Fruit fly (Drosophila melanogaster) whole organism, embryonic: ENCODE measurements around the gene tw.
A peak's percentile ranks its signal among the peaks of the same experiment; 100 is the strongest.

Experiments
- Bdp1 ChIP-seq: fragments of 200-800 bp; sonication (Bioruptor generic); optimal IDR thresholded peaks from 3 replicates; lab custom pipeline; 2016; ENCODE audit warnings: missing biosample characterization, missing genetic modification characterization
- Bgb ChIP-seq: fragments of 200-800 bp; sonication (Bioruptor generic); IDR thresholded peaks from 2 replicates; pipeline ENCODE4 v1.3.6; 2022; ENCODE audit warnings: missing biosample characterization, missing genetic modification characterization; ENCODE audit not compliant: partially characterized antibody
- BtbVII ChIP-seq: fragments of 200-800 bp; sonication (Bioruptor generic); optimal IDR thresholded peaks from 3 replicates; lab custom pipeline; 2017; ENCODE audit warnings: missing biosample characterization, mild to moderate bottlenecking, missing genetic modification characterization
- CG10147 ChIP-seq: fragments of 200-800 bp; sonication (Bioruptor generic); optimal IDR thresholded peaks from 2 replicates; lab custom pipeline; 2019; ENCODE audit warnings: missing biosample characterization, mild to moderate bottlenecking, missing genetic modification characterization, moderate library complexity
- CG10267 ChIP-seq: fragments of 200-800 bp; sonication (Bioruptor generic); optimal IDR thresholded peaks from 2 replicates; lab custom pipeline; 2018; ENCODE audit warnings: missing biosample characterization, mild to moderate bottlenecking, missing genetic modification characterization, moderate library complexity
- CG10366 ChIP-seq: fragments of 200-800 bp; sonication (Bioruptor generic); IDR thresholded peaks from 2 replicates; pipeline ENCODE4 v1.3.6; 2022; ENCODE audit warnings: missing biosample characterization, missing genetic modification characterization
- CG10654 ChIP-seq: fragments of 200-800 bp; sonication (Bioruptor generic); optimal IDR thresholded peaks from 2 replicates; lab custom pipeline; 2016; ENCODE audit warnings: missing biosample characterization, missing genetic modification characterization
- CG10979 ChIP-seq: fragments of 200-800 bp; sonication (Bioruptor generic); optimal IDR thresholded peaks from 2 replicates; lab custom pipeline; 2018; ENCODE audit warnings: missing biosample characterization, mild to moderate bottlenecking, missing genetic modification characterization, moderate library complexity
- CG11504 ChIP-seq: fragments of 200-800 bp; sonication (Bioruptor generic); optimal IDR thresholded peaks from 3 replicates; lab custom pipeline; 2019; ENCODE audit warnings: missing biosample characterization, mild to moderate bottlenecking, missing genetic modification characterization, moderate library complexity
- CG11560 ChIP-seq: fragments of 200-800 bp; sonication (Bioruptor generic); IDR thresholded peaks from 3 replicates; pipeline ENCODE4 v1.3.6; 2022; ENCODE audit warnings: missing biosample characterization, missing genetic modification characterization
- CG1233 ChIP-seq: fragments of 200-800 bp; sonication (Bioruptor generic); optimal IDR thresholded peaks from 4 replicates; lab custom pipeline; 2018; ENCODE audit warnings: missing biosample characterization, mild to moderate bottlenecking, missing genetic modification characterization
- CG13296 ChIP-seq: fragments of 200-800 bp; sonication (Bioruptor generic); optimal IDR thresholded peaks from 3 replicates; lab custom pipeline; 2018; ENCODE audit warnings: missing biosample characterization, mild to moderate bottlenecking, missing genetic modification characterization
- CG13894 ChIP-seq: fragments of 200-800 bp; sonication (Bioruptor generic); optimal IDR thresholded peaks from 3 replicates; lab custom pipeline; 2018; ENCODE audit warnings: missing biosample characterization, mild to moderate bottlenecking, missing genetic modification characterization, moderate library complexity
- CG14014 ChIP-seq: fragments of 200-800 bp; sonication (Bioruptor generic); IDR thresholded peaks from 2 replicates; pipeline ENCODE4 v1.3.6; 2022; ENCODE audit warnings: missing biosample characterization, missing genetic modification characterization
- CG1603 ChIP-seq: fragments of 200-800 bp; sonication (Bioruptor generic); optimal IDR thresholded peaks from 2 replicates; lab custom pipeline; 2019; ENCODE audit warnings: missing biosample characterization, mild to moderate bottlenecking, missing genetic modification characterization, moderate library complexity
- CG16815 ChIP-seq: fragments of 200-800 bp; sonication (Bioruptor generic); optimal IDR thresholded peaks from 3 replicates; lab custom pipeline; 2017; ENCODE audit warnings: missing biosample characterization, mild to moderate bottlenecking, missing genetic modification characterization
- CG2199 ChIP-seq: fragments of 200-800 bp; sonication (Bioruptor generic); IDR thresholded peaks from 3 replicates; pipeline ENCODE4 v1.3.6; 2022; ENCODE audit warnings: missing biosample characterization, missing genetic modification characterization
- CG30020 ChIP-seq: fragments of 200-800 bp; optimal IDR thresholded peaks from 2 replicates; lab custom pipeline; 2019; ENCODE audit warnings: missing biosample characterization, mild to moderate bottlenecking, missing genetic modification characterization, moderate library complexity
- CG3407 ChIP-seq: fragments of 200-800 bp; sonication (Bioruptor generic); optimal IDR thresholded peaks from 2 replicates; lab custom pipeline; 2018; ENCODE audit warnings: missing biosample characterization, mild to moderate bottlenecking, missing genetic modification characterization
- CG4404 ChIP-seq: fragments of 200-800 bp; sonication (Bioruptor generic); IDR thresholded peaks from 2 replicates; pipeline ENCODE4 v1.3.6; 2022; ENCODE audit warnings: missing biosample characterization, missing genetic modification characterization
- CG5953 ChIP-seq: fragments of 200-800 bp; sonication (Bioruptor generic); IDR thresholded peaks from 2 replicates; pipeline ENCODE4 v1.3.6; 2022; ENCODE audit warnings: missing biosample characterization, missing genetic modification characterization
- CG6254 ChIP-seq: fragments of 200-800 bp; sonication (Bioruptor generic); optimal IDR thresholded peaks from 3 replicates; lab custom pipeline; 2017; ENCODE audit warnings: mild to moderate bottlenecking, missing biosample characterization, missing genetic modification reagents, missing genetic modification characterization
- CG6654 ChIP-seq: fragments of 200-800 bp; sonication (Bioruptor generic); optimal IDR thresholded peaks from 2 replicates; lab custom pipeline; 2017; ENCODE audit warnings: missing biosample characterization, mild to moderate bottlenecking, missing genetic modification characterization
- CG7357 ChIP-seq: fragments of 200-800 bp; sonication (Bioruptor generic); IDR thresholded peaks from 3 replicates; pipeline ENCODE4 v1.3.6; 2022; ENCODE audit warnings: missing biosample characterization, missing genetic modification characterization
- CG7786 ChIP-seq: fragments of 200-800 bp; sonication (Bioruptor generic); optimal IDR thresholded peaks from 2 replicates; lab custom pipeline; 2016; ENCODE audit warnings: missing biosample characterization, missing genetic modification characterization
- CG8924 ChIP-seq: fragments of 200-800 bp; optimal IDR thresholded peaks from 3 replicates; lab custom pipeline; 2019; ENCODE audit warnings: missing biosample characterization, mild to moderate bottlenecking, missing genetic modification characterization, moderate library complexity
- Camta ChIP-seq: fragments of 200-800 bp; sonication (Bioruptor generic); optimal IDR thresholded peaks from 2 replicates; lab custom pipeline; 2016; ENCODE audit warnings: missing biosample characterization, missing genetic modification characterization
- CoRest ChIP-seq: fragments of 200-800 bp; sonication (Bioruptor generic); optimal IDR thresholded peaks from 3 replicates; lab custom pipeline; 2018; ENCODE audit warnings: missing biosample characterization, mild to moderate bottlenecking, missing genetic modification characterization, moderate library complexity
- Dip3 ChIP-seq: fragments of 200-800 bp; sonication (Bioruptor generic); optimal IDR thresholded peaks from 3 replicates; lab custom pipeline; 2016; ENCODE audit warnings: missing biosample characterization, missing genetic modification characterization
- GATAe ChIP-seq: fragments of 200-800 bp; sonication (Bioruptor generic); conservative IDR thresholded peaks from 2 replicates; pipeline ENCODE4 v1.3.6; 2022; ENCODE audit warnings: missing biosample characterization, missing genetic modification characterization
- HmgZ ChIP-seq: fragments of 200-800 bp; sonication (Bioruptor generic); optimal IDR thresholded peaks from 2 replicates; lab custom pipeline; 2018; ENCODE audit warnings: missing biosample characterization, mild to moderate bottlenecking, missing genetic modification characterization
- Hsf ChIP-seq: fragments of 200-800 bp; sonication (Bioruptor generic); optimal IDR thresholded peaks from 3 replicates; lab custom pipeline; 2016; ENCODE audit warnings: missing biosample characterization, missing genetic modification characterization
- NK7.1 ChIP-seq: fragments of 200-800 bp; sonication (Bioruptor generic); optimal IDR thresholded peaks from 3 replicates; lab custom pipeline; 2016; ENCODE audit warnings: missing biosample characterization, missing genetic modification characterization
- Pdp1 ChIP-seq, 2 experiments: fragments of 200-800 bp; sonication (Bioruptor generic); optimal IDR thresholded peaks; 3 replicates each; lab custom pipeline; 2016; ENCODE audit warnings: missing biosample characterization in 2 of 2, missing genetic modification characterization in 2 of 2, mild to moderate bottlenecking in 1 of 2, moderate library complexity in 1 of 2
- TFAM ChIP-seq: fragments of 200-800 bp; sonication (Bioruptor generic); optimal IDR thresholded peaks from 2 replicates; lab custom pipeline; 2017; ENCODE audit warnings: missing biosample characterization, missing genetic modification characterization, inconsistent platforms
- Xbp1 ChIP-seq: fragments of 200-800 bp; sonication (Bioruptor generic); optimal IDR thresholded peaks from 3 replicates; lab custom pipeline; 2016; ENCODE audit warnings: missing biosample characterization, mild to moderate bottlenecking, missing genetic modification characterization
- aop ChIP-seq: fragments of 200-800 bp; sonication (Bioruptor generic); IDR thresholded peaks from 2 replicates; pipeline ENCODE4 v1.3.6; 2022; ENCODE audit warnings: missing biosample characterization, missing genetic modification characterization
- cas ChIP-seq: fragments of 200-800 bp; sonication (Bioruptor generic); IDR thresholded peaks from 2 replicates; pipeline ENCODE4 v1.3.6; 2022; ENCODE audit warnings: missing biosample characterization, missing genetic modification characterization
- dan ChIP-seq: fragments of 200-800 bp; sonication (Bioruptor generic); IDR thresholded peaks from 2 replicates; pipeline ENCODE4 v1.3.6; 2022; ENCODE audit warnings: missing biosample characterization, missing genetic modification characterization
- ems ChIP-seq: fragments of 200-800 bp; sonication (Bioruptor generic); optimal IDR thresholded peaks from 3 replicates; lab custom pipeline; 2016; ENCODE audit warnings: missing biosample characterization, missing genetic modification characterization
- en ChIP-seq: fragments of 200-800 bp; sonication (Bioruptor generic); optimal IDR thresholded peaks from 2 replicates; lab custom pipeline; 2016; ENCODE audit warnings: missing biosample characterization, missing genetic modification characterization
- esg ChIP-seq: fragments of 200-800 bp; sonication (Bioruptor generic); conservative IDR thresholded peaks from 2 replicates; pipeline ENCODE4 v1.3.6; 2022; ENCODE audit warnings: missing biosample characterization, missing genetic modification characterization
- fd3F ChIP-seq: fragments of 200-800 bp; sonication (Bioruptor generic); optimal IDR thresholded peaks from 2 replicates; lab custom pipeline; 2018; ENCODE audit warnings: missing biosample characterization, mild to moderate bottlenecking, missing genetic modification characterization, moderate library complexity
- ham ChIP-seq: fragments of 200-800 bp; sonication (Bioruptor generic); IDR thresholded peaks from 2 replicates; pipeline ENCODE4 v1.3.6; 2022; ENCODE audit warnings: missing biosample characterization, missing genetic modification characterization
- jigr1 ChIP-seq: fragments of 200-800 bp; sonication (Bioruptor generic); IDR thresholded peaks from 3 replicates; pipeline ENCODE4 v1.3.6; 2022; ENCODE audit warnings: missing biosample characterization, missing genetic modification characterization
- luna ChIP-seq: fragments of 200-800 bp; sonication (Bioruptor generic); optimal IDR thresholded peaks from 2 replicates; lab custom pipeline; 2016; ENCODE audit warnings: missing biosample characterization, missing genetic modification characterization
- mirr ChIP-seq: fragments of 200-800 bp; sonication (Bioruptor generic); optimal IDR thresholded peaks from 3 replicates; lab custom pipeline; 2018; ENCODE audit warnings: missing biosample characterization, mild to moderate bottlenecking, missing genetic modification characterization
- odd ChIP-seq: fragments of 200-800 bp; sonication (Bioruptor generic); optimal IDR thresholded peaks from 2 replicates; lab custom pipeline; 2017; ENCODE audit warnings: missing biosample characterization, mild to moderate bottlenecking, missing genetic modification characterization
- peb ChIP-seq: fragments of 200-800 bp; sonication (Bioruptor generic); IDR thresholded peaks from 2 replicates; pipeline ENCODE4 v1.3.6; 2022; ENCODE audit warnings: missing biosample characterization, missing genetic modification characterization
- pum ChIP-seq: fragments of 200-800 bp; sonication (Bioruptor generic); optimal IDR thresholded peaks from 2 replicates; lab custom pipeline; 2016; ENCODE audit warnings: missing biosample characterization, missing genetic modification characterization
- twi ChIP-seq: fragments of 200-800 bp; optimal IDR thresholded peaks from 2 replicates; lab custom pipeline; 2019; ENCODE audit warnings: missing biosample characterization, mild to moderate bottlenecking, missing genetic modification characterization, moderate library complexity
- usp ChIP-seq: fragments of >200 bp; optimal IDR thresholded peaks from 2 replicates; lab custom pipeline; 2017; ENCODE audit warnings: missing biosample characterization, missing genetic modification characterization

The tw gene

DNA sequence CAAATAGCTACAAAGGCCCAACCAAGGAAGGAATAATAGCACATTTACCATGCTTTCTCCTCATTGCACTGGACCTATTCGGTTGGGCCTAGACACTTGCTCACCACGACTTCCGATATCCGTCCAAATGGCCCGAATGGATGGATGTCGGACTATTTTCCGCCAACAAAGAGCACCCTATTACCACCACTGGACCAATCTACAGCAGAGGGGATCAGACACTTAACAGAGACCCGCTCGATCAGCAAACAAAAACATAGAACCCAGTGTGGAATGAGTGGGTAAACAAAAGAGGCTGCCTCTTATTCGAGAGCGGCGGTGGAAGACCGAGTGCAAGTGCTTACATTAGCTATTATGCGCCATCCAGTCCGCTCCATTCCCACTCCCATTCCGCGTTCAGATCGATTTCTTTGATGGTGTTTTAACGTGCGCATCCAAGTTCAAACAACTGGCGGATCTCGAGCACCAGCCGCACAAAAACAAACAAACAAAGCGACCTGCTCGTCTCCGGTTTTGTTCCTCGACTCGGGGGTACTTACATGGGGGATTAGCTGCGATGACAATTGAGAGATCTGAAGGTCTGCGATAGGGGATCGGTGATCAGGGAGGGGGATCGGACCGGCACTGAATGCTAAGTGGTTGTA is 15.9 kb upstream of the tw start (continued):
- TF ChIP-seq Xbp1 (GFP tag; lab: Kevin White, UChicago), result no peak
- no peak for TF ChIP-seq fd3F (GFP tag; lab: Kevin White, UChicago)
- peak; percentile 3 for TF ChIP-seq CG1603 (tag; lab: Kevin White, UChicago)
- no peak for TF ChIP-seq CG16815 (GFP tag; lab: Kevin White, UChicago)
- no peak for TF ChIP-seq odd (GFP tag; lab: Kevin White, UChicago)
- no peak for TF ChIP-seq CoRest (tag; lab: Kevin White, UChicago)
- no peak for TF ChIP-seq NK7.1 (GFP tag; lab: Kevin White, UChicago)
- peak; percentile 6 for TF ChIP-seq CG1233 (GFP tag; lab: Kevin White, UChicago)
- TF ChIP-seq CG4404 (GFP tag; lab: Robert Waterston, UW), result no peak
- TF ChIP-seq luna (GFP tag; lab: Kevin White, UChicago), result no peak
- TF ChIP-seq CG2199 (GFP tag; lab: Robert Waterston, UW), result no peak
- no peak for TF ChIP-seq usp (GFP tag; lab: Kevin White, UChicago)
- TF ChIP-seq CG13894 (tag; lab: Kevin White, UChicago), result no peak
- no peak for TF ChIP-seq ham (GFP tag; lab: Robert Waterston, UW)
- no peak for TF ChIP-seq BtbVII (GFP tag; lab: Kevin White, UChicago)
- no peak for TF ChIP-seq CG10366 (GFP tag; lab: Robert Waterston, UW)
- no peak for TF ChIP-seq TFAM (GFP tag; lab: Kevin White, UChicago)
- TF ChIP-seq jigr1 (GFP tag; lab: Robert Waterston, UW), result no peak
- peak in 1 of 2 experiments; percentile 13 for TF ChIP-seq Pdp1 (GFP tag; optimal IDR thresholded peaks at IDR 0.05; lab: Kevin White, UChicago)
- no peak for TF ChIP-seq en
- no peak for TF ChIP-seq CG6654 (GFP tag; lab: Kevin White, UChicago)
- no peak for TF ChIP-seq CG11504 (tag; lab: Kevin White, UChicago)
- TF ChIP-seq GATAe (GFP tag; lab: Robert Waterston, UW), result no peak
- no peak for TF ChIP-seq HmgZ (tag; lab: Kevin White, UChicago)
- peak; percentile 14 for TF ChIP-seq mirr (GFP tag; lab: Kevin White, UChicago)
- no peak for TF ChIP-seq pum (GFP tag; lab: Kevin White, UChicago)
- TF ChIP-seq CG13296 (GFP tag; lab: Kevin White, UChicago), result no peak
- TF ChIP-seq CG30020, result no peak
- no peak for TF ChIP-seq CG7786 (GFP tag; lab: Kevin White, UChicago)
- TF ChIP-seq CG3407, result peak; percentile 4
- TF ChIP-seq Bgb (GFP tag; lab: Robert Waterston, UW), result no peak
- TF ChIP-seq CG7357 (GFP tag; lab: Robert Waterston, UW), result no peak
- no peak for TF ChIP-seq Bdp1 (GFP tag; lab: Kevin White, UChicago)
- TF ChIP-seq aop, result no peak
- TF ChIP-seq CG5953 (GFP tag; lab: Robert Waterston, UW), result no peak
- no peak for TF ChIP-seq CG8924 (tag; lab: Kevin White, UChicago)
- no peak for TF ChIP-seq dan (GFP tag; lab: Robert Waterston, UW)
- TF ChIP-seq CG11560 (tag; lab: Robert Waterston, UW), result no peak
- TF ChIP-seq esg (GFP tag; lab: Robert Waterston, UW), result no peak
- TF ChIP-seq Camta (GFP tag; lab: Kevin White, UChicago), result no peak
- TF ChIP-seq Hsf (GFP tag; lab: Kevin White, UChicago), result no peak
- no peak for TF ChIP-seq twi (tag; lab: Kevin White, UChicago)
- TF ChIP-seq CG14014 (GFP tag; lab: Robert Waterston, UW), result no peak
- no peak for TF ChIP-seq peb (GFP tag; lab: Robert Waterston, UW)
- no peak for TF ChIP-seq ems
- no peak for TF ChIP-seq CG10654 (GFP tag; lab: Kevin White, UChicago)
- TF ChIP-seq CG10979, result no peak
- TF ChIP-seq cas (GFP tag; lab: Robert Waterston, UW), result no peak
- TF ChIP-seq Dip3 (GFP tag; lab: Kevin White, UChicago), result no peak
- TF ChIP-seq CG10147 (GFP tag; lab: Kevin White, UChicago), result no peak
- peak; percentile 97 for TF ChIP-seq CG6254 (GFP tag; lab: Kevin White, UChicago)
- TF ChIP-seq CG10267 (tag; lab: Kevin White, UChicago), result no peak
